Fruit fly (Drosophila melanogaster) whole organism, embryonic: ENCODE measurements around the gene CG17906.
A peak's percentile ranks its signal among the peaks of the same experiment; 100 is the strongest.

Experiments used
- Asciz ChIP-seq: fragments of 200-800 bp; sonication (Bioruptor generic); optimal IDR thresholded peaks from 2 replicates; lab custom pipeline; 2017; ENCODE audit warnings: missing biosample characterization, mild to moderate bottlenecking, missing genetic modification characterization, missing genetic modification reagents
- Bteb2 ChIP-seq: fragments of 200-800 bp; sonication (Bioruptor generic); optimal IDR thresholded peaks from 2 replicates; lab custom pipeline; 2016; ENCODE audit warnings: missing biosample characterization, missing genetic modification characterization
- C15 ChIP-seq: fragments of 200-800 bp; sonication (Bioruptor generic); IDR thresholded peaks from 3 replicates; pipeline ENCODE4 v1.3.6; 2022; ENCODE audit warnings: missing biosample characterization, missing genetic modification characterization
- CG11093 ChIP-seq: fragments of 200-800 bp; sonication (Bioruptor generic); IDR thresholded peaks from 3 replicates; pipeline ENCODE4 v1.3.6; 2022; ENCODE audit warnings: missing biosample characterization, missing genetic modification characterization
- CG11456 ChIP-seq: fragments of 200-800 bp; sonication (Bioruptor generic); IDR thresholded peaks from 3 replicates; pipeline ENCODE4 v1.3.6; 2022; ENCODE audit warnings: missing biosample characterization, missing genetic modification characterization
- CG12769 ChIP-seq: fragments of 200-800 bp; sonication (Bioruptor generic); optimal IDR thresholded peaks from 2 replicates; lab custom pipeline; 2019; ENCODE audit warnings: missing biosample characterization, mild to moderate bottlenecking, missing genetic modification characterization, moderate library complexity
- CG13287 ChIP-seq: fragments of 200-800 bp; sonication (Bioruptor generic); IDR thresholded peaks from 2 replicates; pipeline ENCODE4 v1.3.6; 2022; ENCODE audit warnings: missing biosample characterization, missing genetic modification characterization; ENCODE audit not compliant: partially characterized antibody
- CG15479 ChIP-seq: fragments of 200-800 bp; sonication (Bioruptor generic); optimal IDR thresholded peaks from 3 replicates; lab custom pipeline; 2019; ENCODE audit warnings: missing biosample characterization, mild to moderate bottlenecking, missing genetic modification characterization, moderate library complexity
- CG15601 ChIP-seq: fragments of 200-800 bp; sonication (Bioruptor generic); optimal IDR thresholded peaks from 3 replicates; lab custom pipeline; 2019; ENCODE audit warnings: missing biosample characterization, mild to moderate bottlenecking, missing genetic modification characterization, moderate library complexity
- CG16813 ChIP-seq: fragments of 200-800 bp; sonication (Bioruptor generic); IDR thresholded peaks from 3 replicates; pipeline ENCODE4 v1.3.6; 2022; ENCODE audit warnings: missing biosample characterization, missing genetic modification characterization; ENCODE audit not compliant: partially characterized antibody
- CG17385 ChIP-seq: fragments of 200-800 bp; sonication (Bioruptor generic); optimal IDR thresholded peaks from 3 replicates; lab custom pipeline; 2018; ENCODE audit warnings: missing biosample characterization, mild to moderate bottlenecking, missing genetic modification characterization
- CG1832 ChIP-seq: fragments of 200-800 bp; sonication (Bioruptor generic); optimal IDR thresholded peaks from 2 replicates; lab custom pipeline; 2017; ENCODE audit warnings: missing biosample characterization, mild to moderate bottlenecking, missing genetic modification characterization, inconsistent platforms
- CG18599 ChIP-seq: fragments of 200-800 bp; sonication (Bioruptor generic); optimal IDR thresholded peaks from 3 replicates; lab custom pipeline; 2017; ENCODE audit warnings: missing biosample characterization, missing genetic modification characterization, mild to moderate bottlenecking, moderate library complexity, missing genetic modification reagents
- CG2875 ChIP-seq: fragments of 200-800 bp; sonication (Bioruptor generic); optimal IDR thresholded peaks from 2 replicates; lab custom pipeline; 2017; ENCODE audit warnings: missing biosample characterization, mild to moderate bottlenecking, missing genetic modification characterization, missing genetic modification reagents
- CG34224 ChIP-seq: fragments of 200-800 bp; sonication (Bioruptor generic); IDR thresholded peaks from 3 replicates; pipeline ENCODE4 v1.3.6; 2022; ENCODE audit warnings: missing biosample characterization, missing genetic modification characterization; ENCODE audit not compliant: partially characterized antibody
- CG34376 ChIP-seq: fragments of 200-800 bp; sonication (Bioruptor generic); optimal IDR thresholded peaks from 2 replicates; lab custom pipeline; 2018; ENCODE audit warnings: missing biosample characterization, mild to moderate bottlenecking, missing genetic modification characterization
- CG6813 ChIP-seq: fragments of 200-800 bp; sonication (Bioruptor generic); optimal IDR thresholded peaks from 2 replicates; lab custom pipeline; 2017; ENCODE audit warnings: missing biosample characterization, missing genetic modification characterization, mild to moderate bottlenecking, moderate library complexity, missing genetic modification reagents
- CG7745 ChIP-seq: fragments of 200-800 bp; sonication (Bioruptor generic); optimal IDR thresholded peaks from 2 replicates; lab custom pipeline; 2018; ENCODE audit warnings: missing biosample characterization, mild to moderate bottlenecking, missing genetic modification characterization, moderate library complexity
- CG7987 ChIP-seq: fragments of 200-800 bp; sonication (Bioruptor generic); optimal IDR thresholded peaks from 2 replicates; lab custom pipeline; 2018; ENCODE audit warnings: missing biosample characterization, mild to moderate bottlenecking, missing genetic modification characterization, moderate library complexity
- CG8359 ChIP-seq: fragments of 200-800 bp; sonication (Bioruptor generic); optimal IDR thresholded peaks from 2 replicates; lab custom pipeline; 2017; ENCODE audit warnings: missing biosample characterization, mild to moderate bottlenecking, missing genetic modification characterization, borderline replicate concordance
- CG9215 ChIP-seq: fragments of 200-800 bp; sonication (Bioruptor generic); IDR thresholded peaks from 2 replicates; pipeline ENCODE4 v1.3.6; 2022; ENCODE audit warnings: missing biosample characterization, missing genetic modification characterization
- CrebB ChIP-seq: fragments of 200-800 bp; sonication (Bioruptor generic); optimal IDR thresholded peaks from 3 replicates; lab custom pipeline; 2018; ENCODE audit warnings: missing biosample characterization, mild to moderate bottlenecking, missing genetic modification characterization
- Deaf1 ChIP-seq: fragments of 200-800 bp; optimal IDR thresholded peaks from 3 replicates; lab custom pipeline; 2019; ENCODE audit warnings: missing biosample characterization, mild to moderate bottlenecking, missing genetic modification characterization, moderate library complexity
- GATAe ChIP-seq: fragments of 200-800 bp; sonication (Bioruptor generic); conservative IDR thresholded peaks from 2 replicates; pipeline ENCODE4 v1.3.6; 2022; ENCODE audit warnings: missing biosample characterization, missing genetic modification characterization
- HLH54F ChIP-seq: fragments of 200-800 bp; sonication (Bioruptor generic); optimal IDR thresholded peaks from 3 replicates; lab custom pipeline; 2016; ENCODE audit warnings: missing biosample characterization, missing genetic modification characterization
- Hey ChIP-seq: fragments of 200-800 bp; sonication (Bioruptor generic); optimal IDR thresholded peaks from 3 replicates; lab custom pipeline; 2018; ENCODE audit warnings: missing biosample characterization, mild to moderate bottlenecking, missing genetic modification characterization
- HmgZ ChIP-seq: fragments of 200-800 bp; sonication (Bioruptor generic); optimal IDR thresholded peaks from 2 replicates; lab custom pipeline; 2018; ENCODE audit warnings: missing biosample characterization, mild to moderate bottlenecking, missing genetic modification characterization
- Hr78 ChIP-seq, 2 experiments: fragments of 200-800 bp in 1 of 2; fragments of >200 bp in 1 of 2; sonication (Bioruptor generic) in 1 of 2; optimal IDR thresholded peaks; 2 replicates each; lab custom pipeline; 2017 to 2019; ENCODE audit warnings: missing biosample characterization in 2 of 2, missing genetic modification characterization in 2 of 2, mild to moderate bottlenecking in 1 of 2, moderate library complexity in 1 of 2
- Mes4 ChIP-seq: fragments of 200-800 bp; sonication (Bioruptor generic); optimal IDR thresholded peaks from 2 replicates; lab custom pipeline; 2016; ENCODE audit warnings: missing biosample characterization, missing genetic modification characterization
- Sin3A ChIP-seq: fragments of >200 bp; optimal IDR thresholded peaks from 2 replicates; lab custom pipeline; 2018
- Sox100B ChIP-seq: fragments of 200-800 bp; sonication (Bioruptor generic); optimal IDR thresholded peaks from 3 replicates; lab custom pipeline; 2018; ENCODE audit warnings: missing biosample characterization, mild to moderate bottlenecking, missing genetic modification characterization
- Trl ChIP-seq, 3 experiments: fragments of >200 bp in 2 of 3; fragments of 200-800 bp in 1 of 3; sonication (Bioruptor generic) in 1 of 3; optimal IDR thresholded peaks; 2 replicates in 1 of 3; 3 replicates in 2 of 3; lab custom pipeline; 2016 to 2017; ENCODE audit warnings: missing biosample characterization in 1 of 3, missing genetic modification characterization in 1 of 3
- Vsx1 ChIP-seq: fragments of 200-800 bp; sonication (Bioruptor generic); optimal IDR thresholded peaks from 2 replicates; lab custom pipeline; 2017; ENCODE audit warnings: missing biosample characterization, mild to moderate bottlenecking, missing genetic modification characterization, missing genetic modification reagents
- az2 ChIP-seq: fragments of 200-800 bp; sonication (Bioruptor generic); optimal IDR thresholded peaks from 3 replicates; lab custom pipeline; 2016; ENCODE audit warnings: missing biosample characterization, missing genetic modification characterization
- bab2 ChIP-seq: fragments of 200-800 bp; sonication (Bioruptor generic); optimal IDR thresholded peaks from 2 replicates; lab custom pipeline; 2016; ENCODE audit warnings: missing biosample characterization, missing genetic modification characterization
- caup ChIP-seq: fragments of 200-800 bp; sonication (Bioruptor generic); optimal IDR thresholded peaks from 3 replicates; lab custom pipeline; 2017; ENCODE audit warnings: missing biosample characterization, mild to moderate bottlenecking, missing genetic modification characterization, moderate library complexity; ENCODE audit not compliant: severe bottlenecking
- ci ChIP-seq: fragments of 200-800 bp; sonication (Bioruptor generic); IDR thresholded peaks from 3 replicates; pipeline ENCODE4 v1.3.6; 2022; ENCODE audit warnings: missing biosample characterization, missing genetic modification characterization
- dpn ChIP-seq, 2 experiments: fragments of 200-800 bp; sonication (Bioruptor generic); optimal IDR thresholded peaks; 3 replicates each; lab custom pipeline; 2016; ENCODE audit warnings: missing biosample characterization in 2 of 2, missing genetic modification characterization in 2 of 2
- eyg ChIP-seq: fragments of 200-800 bp; sonication (Bioruptor generic); optimal IDR thresholded peaks from 3 replicates; lab custom pipeline; 2016; ENCODE audit warnings: missing biosample characterization, missing genetic modification characterization
- fd64A ChIP-seq: fragments of 200-800 bp; sonication (Bioruptor generic); optimal IDR thresholded peaks from 3 replicates; lab custom pipeline; 2018; ENCODE audit warnings: missing biosample characterization, mild to moderate bottlenecking, missing genetic modification characterization
- fd96Cb ChIP-seq: fragments of 200-800 bp; sonication (Bioruptor generic); optimal IDR thresholded peaks from 2 replicates; lab custom pipeline; 2018; ENCODE audit warnings: missing biosample characterization, mild to moderate bottlenecking, missing genetic modification characterization, moderate library complexity
- gcm2 ChIP-seq: fragments of 200-800 bp; sonication (Bioruptor generic); optimal IDR thresholded peaks from 2 replicates; lab custom pipeline; 2016; ENCODE audit warnings: missing biosample characterization, missing genetic modification characterization
- grau ChIP-seq: fragments of 200-800 bp; optimal IDR thresholded peaks from 3 replicates; lab custom pipeline; 2019; ENCODE audit warnings: missing biosample characterization, mild to moderate bottlenecking, missing genetic modification characterization, moderate library complexity
- grn ChIP-seq: fragments of 200-800 bp; sonication (Bioruptor generic); optimal IDR thresholded peaks from 3 replicates; lab custom pipeline; 2017; ENCODE audit warnings: missing biosample characterization, missing genetic modification characterization
- lab ChIP-seq: fragments of 200-800 bp; sonication (Bioruptor generic); optimal IDR thresholded peaks from 3 replicates; lab custom pipeline; 2017; ENCODE audit warnings: missing biosample characterization, missing genetic modification characterization, mild to moderate bottlenecking, moderate library complexity, missing genetic modification reagents
- lmd ChIP-seq: fragments of 200-800 bp; sonication (Bioruptor generic); IDR thresholded peaks from 2 replicates; pipeline ENCODE4 v1.3.6; 2022; ENCODE audit warnings: missing biosample characterization, missing genetic modification characterization
- mam ChIP-seq: fragments of 200-800 bp; sonication (Bioruptor generic); optimal IDR thresholded peaks from 3 replicates; lab custom pipeline; 2016; ENCODE audit warnings: missing biosample characterization, missing genetic modification characterization
- sd ChIP-seq: fragments of 200-800 bp; sonication (Bioruptor generic); optimal IDR thresholded peaks from 3 replicates; lab custom pipeline; 2018; ENCODE audit warnings: missing biosample characterization, mild to moderate bottlenecking, missing genetic modification characterization, moderate library complexity
- wdn ChIP-seq: fragments of 200-800 bp; sonication (Bioruptor generic); IDR thresholded peaks from 2 replicates; pipeline ENCODE4 v1.3.6; 2022; ENCODE audit warnings: missing biosample characterization, missing genetic modification characterization

CG17906 gene

dm6 chr2L:8989037-8989591 lies 5.1 kb upstream of the CG17906 start, which contains the start of gene rost (continued):
- no peak for TF ChIP-seq caup (GFP tag; lab: Kevin White, UChicago)
- peak; percentile 11 to 57 for TF ChIP-seq Trl (optimal IDR thresholded peaks at IDR 0.05; lab: Kevin White, UChicago)
- TF ChIP-seq Trl (GFP tag; optimal IDR thresholded peaks at IDR 0.05; lab: Kevin White, UChicago) = no peak
- TF ChIP-seq Asciz (GFP tag; lab: Kevin White, UChicago) = no peak
- no peak for TF ChIP-seq CG6813
- TF ChIP-seq mam (GFP tag; lab: Kevin White, UChicago) = no peak
- TF ChIP-seq CG15479 (GFP tag; lab: Kevin White, UChicago) = no peak
- TF ChIP-seq CG16813 (GFP tag; lab: Robert Waterston, UW) = no peak
- TF ChIP-seq CG34376 (GFP tag; lab: Kevin White, UChicago) = peak; percentile 86
- peak; percentile 94 for TF ChIP-seq CG12769 (tag; lab: Kevin White, UChicago)
- TF ChIP-seq CG11093 = no peak
- TF ChIP-seq lmd (GFP tag; lab: Robert Waterston, UW) = no peak
- TF ChIP-seq CG2875 = no peak
- no peak for TF ChIP-seq CG34224 (GFP tag; lab: Robert Waterston, UW)
- TF ChIP-seq CG8359 (GFP tag; lab: Kevin White, UChicago) = no peak
- TF ChIP-seq grn (GFP tag; lab: Kevin White, UChicago) = peak; percentile 73
- TF ChIP-seq Vsx1 (GFP tag; lab: Kevin White, UChicago) = no peak
- no peak for TF ChIP-seq CG1832 (GFP tag; lab: Kevin White, UChicago)
- no peak for TF ChIP-seq CG17385 (GFP tag; lab: Kevin White, UChicago)
- TF ChIP-seq CG11456 = no peak

dm6 chr2L:8991583-8991982 lies 2.6 kb upstream of the CG17906 start, which contains the start of gene CG9555:
CG9555 (plus strand) TSS chr2L:8991735.
- TF ChIP-seq dpn (GFP tag; optimal IDR thresholded peaks at IDR 0.05; lab: Kevin White, UChicago) (no peak), Hr78 (GFP tag; optimal IDR thresholded peaks at IDR 0.05; lab: Kevin White, UChicago) (no peak), HLH54F (GFP tag; lab: Kevin White, UChicago) (no peak), CrebB (tag; lab: Kevin White, UChicago) (no peak), CG9215 (GFP tag; lab: Robert Waterston, UW) (no peak), grau (tag; lab: Kevin White, UChicago) (no peak), Hey (tag; lab: Kevin White, UChicago) (peak; percentile 40), wdn (GFP tag; lab: Robert Waterston, UW) (no peak), HmgZ (tag; lab: Kevin White, UChicago) (peak; percentile 0), ci (0 out of 3 replicates have a peak, but pooled peaks have one; percentile 14), fd96Cb (tag; lab: Kevin White, UChicago) (no peak), Sin3A (no peak), CG15601 (tag; lab: Kevin White, UChicago) (no peak), sd (tag; lab: Kevin White, UChicago) (peak; percentile 20), eyg (GFP tag; lab: Kevin White, UChicago) (no peak), fd64A (no peak), gcm2 (GFP tag; lab: Kevin White, UChicago) (no peak), Bteb2 (GFP tag; lab: Kevin White, UChicago) (no peak), lab (GFP tag; lab: Kevin White, UChicago) (peak; percentile 15), Sox100B (GFP tag; lab: Kevin White, UChicago) (no peak), bab2 (GFP tag; lab: Kevin White, UChicago) (no peak), C15 (GFP tag; lab: Robert Waterston, UW) (no peak), CG7745 (tag; lab: Kevin White, UChicago) (no peak), CG13287 (GFP tag; lab: Robert Waterston, UW) (no peak), Mes4 (GFP tag; lab: Kevin White, UChicago) (no peak), CG7987 (GFP tag; lab: Kevin White, UChicago) (no peak), CG18599 (GFP tag; lab: Kevin White, UChicago) (peak; percentile 18), az2 (GFP tag; lab: Kevin White, UChicago) (no peak), Deaf1 (peak; percentile 34), GATAe (GFP tag; lab: Robert Waterston, UW) (peak; percentile 36; the same call in 1 of the 2 replicates)
